Fruit fly (Drosophila melanogaster) whole organism, pupa: Measurements from ENCODE around the gene Rdh.

Experiments
- CG15710 ChIP-seq: fragments of 200-800 bp; sonication (Bioruptor generic); optimal IDR thresholded peaks from 2 replicates; lab custom pipeline; 2018; ENCODE audit warnings: missing biosample characterization, mild to moderate bottlenecking, missing genetic modification characterization, moderate library complexity
- CG32121 ChIP-seq: fragments of 200-800 bp; sonication (Bioruptor generic); IDR thresholded peaks from 2 replicates; pipeline ENCODE4 v1.3.6; 2022; ENCODE audit warnings: missing biosample characterization, missing genetic modification characterization
- CG8159 ChIP-seq: fragments of 200-800 bp; sonication (Bioruptor generic); optimal IDR thresholded peaks from 3 replicates; lab custom pipeline; 2018; ENCODE audit warnings: missing biosample characterization, mild to moderate bottlenecking, missing genetic modification characterization, moderate library complexity
- Ets98B ChIP-seq: fragments of 200-800 bp; sonication (Bioruptor generic); IDR thresholded peaks from 2 replicates; pipeline ENCODE4 v1.3.6; 2022; ENCODE audit warnings: missing biosample characterization, missing genetic modification characterization

DNA sequence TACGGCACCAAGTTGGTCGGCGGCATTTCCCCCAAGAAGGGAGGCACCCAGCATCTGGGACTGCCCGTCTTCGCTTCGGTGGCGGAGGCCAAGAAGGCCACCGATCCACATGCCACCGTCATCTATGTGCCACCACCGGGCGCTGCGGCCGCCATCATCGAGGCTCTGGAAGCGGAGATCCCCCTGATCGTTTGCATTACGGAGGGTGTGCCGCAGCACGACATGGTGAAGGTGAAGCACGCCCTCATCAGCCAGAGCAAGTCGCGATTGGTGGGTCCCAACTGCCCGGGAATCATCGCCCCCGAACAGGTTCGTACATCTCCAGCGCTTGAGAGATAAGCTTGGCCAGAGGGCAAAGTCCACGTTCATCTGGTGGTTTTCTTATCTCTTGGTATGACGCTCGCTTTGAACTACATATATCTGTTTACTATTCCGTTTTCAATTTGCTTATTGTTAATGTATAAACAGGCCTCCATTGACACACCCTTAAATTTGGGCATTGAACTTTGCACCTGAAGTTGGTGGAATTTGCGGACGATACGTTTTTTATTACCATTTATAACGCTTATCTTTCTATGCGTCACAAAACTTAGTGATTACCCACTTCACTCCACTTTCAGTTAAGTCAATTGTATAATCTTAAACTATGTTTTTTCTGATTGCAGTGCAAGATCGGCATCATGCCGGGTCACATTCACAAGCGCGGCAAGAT, 8.3 kb upstream of the Rdh start:
- TF ChIP-seq Ets98B (GFP tag; lab: Robert Waterston, UW) (peak; percentile 17; the same call in 1 of the 2 replicates), CG8159 (tag; lab: Kevin White, UChicago) (peak; percentile 44), CG15710 (peak; percentile 12), CG32121 (GFP tag; lab: Robert Waterston, UW) (peak; percentile 18; the same call in 1 of the 2 replicates)
